Worm (Caenorhabditis elegans): ENCODE results near the gene mls-1.
"Not testable (repeated sequence)": the region's sequence is repeated elsewhere in the genome, so short reads cannot be mapped to it uniquely, and the experiment has no call there.

Gene mls-1

ce11 chrIII:7468980-7469379 lies 8.8 kb downstream of the mls-1 start, which contains the start of gene H14A12.5:
TSS of gene H14A12.5 (minus strand) at chrIII:7469080.
- not testable (repeated sequence) for TF ChIP-seq hmbx-1 (tag; optimal IDR thresholded peaks at IDR 0.05); ceh-36 (tag; optimal IDR thresholded peaks at IDR 0.05); scrt-1 (GFP tag; IDR thresholded peaks at IDR 0.05)

- TF ChIP-seq hmg-4 (GFP tag; optimal IDR thresholded peaks at IDR 0.05): no peak
- TF ChIP-seq ceh-13 (GFP tag; optimal IDR thresholded peaks at IDR 0.05): no peak
- TF ChIP-seq ets-7 (tag; optimal IDR thresholded peaks at IDR 0.05): no peak
- no peak for TF ChIP-seq aly-1 (tag; optimal IDR thresholded peaks at IDR 0.05)
- no peak for TF ChIP-seq ceh-36 (tag; optimal IDR thresholded peaks at IDR 0.05)
- no peak for TF ChIP-seq flt-1 (GFP tag; IDR thresholded peaks at IDR 0.05)
- TF ChIP-seq tbx-37 (GFP tag; conservative IDR thresholded peaks at IDR 0.05): no peak
- no peak for TF ChIP-seq hnd-1 (tag; optimal IDR thresholded peaks at IDR 0.05)
- no peak for TF ChIP-seq pes-1 (GFP tag; IDR thresholded peaks at IDR 0.05)
- no peak for TF ChIP-seq sea-1 (GFP tag; conservative IDR thresholded peaks at IDR 0.05)
- no peak for TF ChIP-seq B0310.2 (tag; optimal IDR thresholded peaks at IDR 0.05)
- TF ChIP-seq scrt-1 (GFP tag; IDR thresholded peaks at IDR 0.05): no peak
- TF ChIP-seq tra-4 (tag; optimal IDR thresholded peaks at IDR 0.05): no peak
- TF ChIP-seq tbx-11 (GFP tag; IDR thresholded peaks at IDR 0.05): no peak
- no peak for TF ChIP-seq F13C5.2 (tag; optimal IDR thresholded peaks at IDR 0.05)
- TF ChIP-seq ama-1 (optimal IDR thresholded peaks at IDR 0.05): no peak
- no peak for TF ChIP-seq hmbx-1 (tag; optimal IDR thresholded peaks at IDR 0.05)
Measured at ce11 chrIII:7478932-7479331, 18.8 kb downstream of the mls-1 start.

- TF ChIP-seq F13C5.2 (tag; optimal IDR thresholded peaks at IDR 0.05) (no peak), hnd-1 (tag; optimal IDR thresholded peaks at IDR 0.05) (no peak), tra-4 (tag; optimal IDR thresholded peaks at IDR 0.05) (no peak), scrt-1 (GFP tag; IDR thresholded peaks at IDR 0.05) (no peak), flt-1 (GFP tag; IDR thresholded peaks at IDR 0.05) (no peak), pes-1 (GFP tag; IDR thresholded peaks at IDR 0.05) (no peak), tbx-37 (GFP tag; conservative IDR thresholded peaks at IDR 0.05) (no peak), tbx-11 (GFP tag; IDR thresholded peaks at IDR 0.05) (no peak), B0310.2 (tag; optimal IDR thresholded peaks at IDR 0.05) (no peak), ets-7 (tag; optimal IDR thresholded peaks at IDR 0.05) (no peak), hmg-4 (GFP tag; optimal IDR thresholded peaks at IDR 0.05) (no peak), ceh-36 (tag; optimal IDR thresholded peaks at IDR 0.05) (no peak), sea-1 (GFP tag; conservative IDR thresholded peaks at IDR 0.05) (no peak), hmbx-1 (tag; optimal IDR thresholded peaks at IDR 0.05) (no peak), ama-1 (optimal IDR thresholded peaks at IDR 0.05) (no peak), aly-1 (tag; optimal IDR thresholded peaks at IDR 0.05) (no peak), ceh-13 (GFP tag; optimal IDR thresholded peaks at IDR 0.05) (no peak)
Measured at ce11 chrIII:7484765-7485164, 24.6 kb downstream of the mls-1 start.

ce11 chrIII:7488303-7488702 lies 28.2 kb downstream of the mls-1 start:
- TF ChIP-seq flt-1 (GFP tag; IDR thresholded peaks at IDR 0.05): no peak
- no peak for TF ChIP-seq tbx-37 (GFP tag; conservative IDR thresholded peaks at IDR 0.05)
- TF ChIP-seq scrt-1 (GFP tag; IDR thresholded peaks at IDR 0.05): no peak
- no peak for TF ChIP-seq tbx-11 (GFP tag; IDR thresholded peaks at IDR 0.05)
- TF ChIP-seq ama-1 (optimal IDR thresholded peaks at IDR 0.05): no peak
- TF ChIP-seq ets-7 (tag; optimal IDR thresholded peaks at IDR 0.05): no peak
- TF ChIP-seq sea-1 (GFP tag; conservative IDR thresholded peaks at IDR 0.05): no peak
- TF ChIP-seq F13C5.2 (tag; optimal IDR thresholded peaks at IDR 0.05): no peak
- no peak for TF ChIP-seq pes-1 (GFP tag; IDR thresholded peaks at IDR 0.05)
- TF ChIP-seq hmbx-1 (tag; optimal IDR thresholded peaks at IDR 0.05): no peak
- TF ChIP-seq ceh-36 (tag; optimal IDR thresholded peaks at IDR 0.05): no peak
- no peak for TF ChIP-seq B0310.2 (tag; optimal IDR thresholded peaks at IDR 0.05)

ce11 chrIII:7489055-7489534 lies 29.0 kb downstream of the mls-1 start, which contains the start of gene mup-4:
TSS of gene mup-4 (minus strand) at chrIII:7489105.
- TF ChIP-seq hnd-1 (tag; optimal IDR thresholded peaks at IDR 0.05): no peak
- no peak for TF ChIP-seq tra-4 (tag; optimal IDR thresholded peaks at IDR 0.05)
- TF ChIP-seq tbx-11 (GFP tag; IDR thresholded peaks at IDR 0.05): no peak
- TF ChIP-seq hmbx-1 (tag; optimal IDR thresholded peaks at IDR 0.05): no peak
- no peak for TF ChIP-seq hmg-4 (GFP tag; optimal IDR thresholded peaks at IDR 0.05)
- no peak for TF ChIP-seq scrt-1 (GFP tag; IDR thresholded peaks at IDR 0.05)
- no peak for TF ChIP-seq flt-1 (GFP tag; IDR thresholded peaks at IDR 0.05)
- TF ChIP-seq ceh-36 (tag; optimal IDR thresholded peaks at IDR 0.05): no peak
- TF ChIP-seq tbx-37 (GFP tag; conservative IDR thresholded peaks at IDR 0.05): no peak
- TF ChIP-seq B0310.2 (tag; optimal IDR thresholded peaks at IDR 0.05): no peak
- no peak for TF ChIP-seq ama-1 (optimal IDR thresholded peaks at IDR 0.05)
- no peak for TF ChIP-seq aly-1 (tag; optimal IDR thresholded peaks at IDR 0.05)
- TF ChIP-seq sea-1 (GFP tag; conservative IDR thresholded peaks at IDR 0.05): no peak
- no peak for TF ChIP-seq ets-7 (tag; optimal IDR thresholded peaks at IDR 0.05)

ce11 chrIII:7490061-7490460 lies 29.9 kb downstream of the mls-1 start:
- no peak for TF ChIP-seq tbx-11 (GFP tag; IDR thresholded peaks at IDR 0.05)
- TF ChIP-seq hmg-4 (GFP tag; optimal IDR thresholded peaks at IDR 0.05): no peak
- TF ChIP-seq pes-1 (GFP tag; IDR thresholded peaks at IDR 0.05): no peak
- no peak for TF ChIP-seq tra-4 (tag; optimal IDR thresholded peaks at IDR 0.05)
- TF ChIP-seq aly-1 (tag; optimal IDR thresholded peaks at IDR 0.05): no peak
- no peak for TF ChIP-seq ets-7 (tag; optimal IDR thresholded peaks at IDR 0.05)
- TF ChIP-seq sea-1 (GFP tag; conservative IDR thresholded peaks at IDR 0.05): no peak
- TF ChIP-seq hmbx-1 (tag; optimal IDR thresholded peaks at IDR 0.05): no peak
- no peak for TF ChIP-seq ceh-13 (GFP tag; optimal IDR thresholded peaks at IDR 0.05)
- no peak for TF ChIP-seq ama-1 (optimal IDR thresholded peaks at IDR 0.05)
- no peak for TF ChIP-seq F13C5.2 (tag; optimal IDR thresholded peaks at IDR 0.05)
- no peak for TF ChIP-seq scrt-1 (GFP tag; IDR thresholded peaks at IDR 0.05)

- TF ChIP-seq pes-1 (GFP tag; IDR thresholded peaks at IDR 0.05) (no peak), scrt-1 (GFP tag; IDR thresholded peaks at IDR 0.05) (no peak), ceh-36 (tag; optimal IDR thresholded peaks at IDR 0.05) (no peak)
Measured at ce11 chrIII:7491931-7492330, 31.8 kb downstream of the mls-1 start.

All from whole organism, early embryonic.